Fruit fly (Drosophila melanogaster) whole organism, wandering third instar larva: Measurements from ENCODE around the gene CG11178.

Experiments
- Abd-B ChIP-seq: fragments of >200 bp; optimal IDR thresholded peaks from 2 replicates; lab custom pipeline; 2017; ENCODE audit warnings: missing biosample characterization, missing genetic modification characterization
- CG32264 ChIP-seq: fragments of 200-800 bp; sonication (Bioruptor generic); optimal IDR thresholded peaks from 2 replicates; lab custom pipeline; 2016; ENCODE audit warnings: missing biosample characterization, missing genetic modification characterization
- CG9705 ChIP-seq: fragments of 200-800 bp; sonication (Bioruptor generic); optimal IDR thresholded peaks from 2 replicates; lab custom pipeline; 2018; ENCODE audit warnings: missing biosample characterization, mild to moderate bottlenecking, missing genetic modification characterization
- CrebA ChIP-seq: fragments of 200-800 bp; sonication (Bioruptor generic); optimal IDR thresholded peaks from 2 replicates; lab custom pipeline; 2016; ENCODE audit warnings: missing biosample characterization, mild to moderate bottlenecking, missing genetic modification characterization, borderline replicate concordance
- Dfd ChIP-seq: fragments of >200 bp; optimal IDR thresholded peaks from 2 replicates; lab custom pipeline; 2017; ENCODE audit warnings: missing biosample characterization, missing genetic modification characterization
- Dif ChIP-seq: fragments of 200-275, 200-300 bp; sonication (Bioruptor generic); optimal IDR thresholded peaks from 2 replicates; lab custom pipeline; 2018; ENCODE audit warnings: missing biosample characterization, missing genetic modification characterization; ENCODE audit not compliant: partially characterized antibody
- GATAd ChIP-seq: sonication (Bioruptor generic); optimal IDR thresholded peaks from 2 replicates; lab custom pipeline; 2016; ENCODE audit warnings: missing biosample characterization, missing genetic modification characterization
- HLH106 ChIP-seq: fragments of 200-800 bp; optimal IDR thresholded peaks from 3 replicates; lab custom pipeline; 2019; ENCODE audit warnings: missing biosample characterization, mild to moderate bottlenecking, missing genetic modification characterization, moderate library complexity
- Hnf4 ChIP-seq: fragments of 200-800 bp; sonication (Bioruptor generic); optimal IDR thresholded peaks from 2 replicates; lab custom pipeline; 2016; ENCODE audit warnings: missing biosample characterization, mild to moderate bottlenecking, missing genetic modification characterization
- Hr78 ChIP-seq: fragments of >200 bp; optimal IDR thresholded peaks from 2 replicates; lab custom pipeline; 2017; ENCODE audit warnings: missing biosample characterization, missing genetic modification characterization
- Hr83 ChIP-seq: fragments of 200-300 bp; sonication (Bioruptor generic); optimal IDR thresholded peaks from 2 replicates; lab custom pipeline; 2016; ENCODE audit warnings: missing biosample characterization, mild to moderate bottlenecking, missing genetic modification characterization, moderate library complexity; ENCODE audit not compliant: poor library complexity, severe bottlenecking
- Jra ChIP-seq: sonication (Bioruptor generic); optimal IDR thresholded peaks from 2 replicates; lab custom pipeline; 2016; ENCODE audit warnings: missing biosample characterization, missing genetic modification characterization
- Mio ChIP-seq: sonication (Bioruptor generic); optimal IDR thresholded peaks from 2 replicates; lab custom pipeline; 2016; ENCODE audit warnings: missing biosample characterization, missing genetic modification characterization
- Myc ChIP-seq: fragments of >200 bp; optimal IDR thresholded peaks from 2 replicates; lab custom pipeline; 2017
- N ChIP-seq: fragments of >200 bp; optimal IDR thresholded peaks from 2 replicates; lab custom pipeline; 2018; ENCODE audit warnings: missing biosample characterization, missing external identifiers, missing genetic modification characterization
- OdsH ChIP-seq: fragments of 200-800 bp; sonication (Bioruptor generic); optimal IDR thresholded peaks from 2 replicates; lab custom pipeline; 2016; ENCODE audit warnings: missing biosample characterization, mild to moderate bottlenecking, missing genetic modification characterization
- Rel ChIP-seq, 2 experiments: fragments of 200-800 bp; sonication (Bioruptor generic) in 1 of 2; optimal IDR thresholded peaks; 2 replicates in 1 of 2; 3 replicates in 1 of 2; lab custom pipeline; 2016 to 2019; ENCODE audit warnings: mild to moderate bottlenecking in 2 of 2, missing biosample characterization in 2 of 2, missing genetic modification characterization in 2 of 2, moderate library complexity in 1 of 2
- Sp1 ChIP-seq: fragments of 200-800 bp; sonication (Bioruptor generic); optimal IDR thresholded peaks from 3 replicates; lab custom pipeline; 2019; ENCODE audit warnings: missing biosample characterization, mild to moderate bottlenecking, missing genetic modification characterization, moderate library complexity
- Vsx2 ChIP-seq: fragments of 200-300, 225-300 bp; sonication (Bioruptor generic); optimal IDR thresholded peaks from 2 replicates; lab custom pipeline; 2018; ENCODE audit warnings: missing biosample characterization, missing genetic modification characterization; ENCODE audit not compliant: partially characterized antibody
- br ChIP-seq: fragments of 200-800 bp; sonication (Bioruptor generic); optimal IDR thresholded peaks from 2 replicates; lab custom pipeline; 2016; ENCODE audit warnings: missing biosample characterization, missing genetic modification characterization
- brk ChIP-seq: fragments of 200-800 bp; sonication (Bioruptor generic); optimal IDR thresholded peaks from 2 replicates; lab custom pipeline; 2016; ENCODE audit warnings: missing biosample characterization, mild to moderate bottlenecking, missing genetic modification characterization
- dl ChIP-seq, 2 experiments: fragments of 175-275, 200-275 bp in 1 of 2; fragments of 200-275 bp in 1 of 2; sonication (Bioruptor generic); optimal IDR thresholded peaks; lab custom pipeline; 2018; ENCODE audit warnings: mild to moderate bottlenecking in 2 of 2, missing biosample characterization in 2 of 2, missing genetic modification characterization in 2 of 2, moderate library complexity in 2 of 2; ENCODE audit not compliant: partially characterized antibody in 2 of 2, insufficient read depth in 1 of 2
- dmrt93B ChIP-seq: fragments of 200-800 bp; sonication (Bioruptor generic); optimal IDR thresholded peaks from 2 replicates; lab custom pipeline; 2018; ENCODE audit warnings: missing biosample characterization, mild to moderate bottlenecking, missing genetic modification characterization
- dsf ChIP-seq: sonication (Bioruptor generic); optimal IDR thresholded peaks from 2 replicates; lab custom pipeline; 2016; ENCODE audit warnings: missing biosample characterization, missing genetic modification characterization, borderline replicate concordance
- ey ChIP-seq: fragments of 200-800 bp; sonication (Bioruptor generic); optimal IDR thresholded peaks from 2 replicates; lab custom pipeline; 2016; ENCODE audit warnings: missing biosample characterization, missing genetic modification characterization
- foxo ChIP-seq, 2 experiments: fragments of 200-800 bp; sonication (Bioruptor generic); optimal IDR thresholded peaks; 2 replicates in 1 of 2; 3 replicates in 1 of 2; lab custom pipeline; 2016 to 2017; ENCODE audit warnings: missing biosample characterization in 2 of 2, missing genetic modification characterization in 2 of 2
- fru ChIP-seq: fragments of 200-800 bp; sonication (Bioruptor generic); optimal IDR thresholded peaks from 3 replicates; lab custom pipeline; 2016; ENCODE audit warnings: missing biosample characterization, mild to moderate bottlenecking, missing genetic modification characterization
- h ChIP-seq: fragments of 200-800 bp; sonication (Bioruptor generic); optimal IDR thresholded peaks from 3 replicates; lab custom pipeline; 2016; ENCODE audit warnings: missing biosample characterization, mild to moderate bottlenecking, missing genetic modification characterization
- jim ChIP-seq: fragments of 175-275, 200-325 bp; sonication (Bioruptor generic); optimal IDR thresholded peaks from 2 replicates; lab custom pipeline; 2016; ENCODE audit warnings: missing biosample characterization, mild to moderate bottlenecking, missing genetic modification characterization
- lola ChIP-seq: fragments of >200 bp; optimal IDR thresholded peaks from 2 replicates; lab custom pipeline; 2017; ENCODE audit warnings: missing biosample characterization, missing genetic modification characterization
- pan ChIP-seq: fragments of >200 bp; optimal IDR thresholded peaks from 2 replicates; lab custom pipeline; 2017
- psq ChIP-seq: fragments of 200-800 bp; sonication (Bioruptor generic); optimal IDR thresholded peaks from 3 replicates; lab custom pipeline; 2017; ENCODE audit warnings: missing biosample characterization, mild to moderate bottlenecking, missing genetic modification characterization, moderate library complexity
- rgr ChIP-seq: fragments of 200-800 bp; sonication (Bioruptor generic); optimal IDR thresholded peaks from 3 replicates; lab custom pipeline; 2016; ENCODE audit warnings: missing biosample characterization, mild to moderate bottlenecking, missing genetic modification characterization
- sage ChIP-seq: fragments of 200-800 bp; sonication (Bioruptor generic); optimal IDR thresholded peaks from 2 replicates; lab custom pipeline; 2016; ENCODE audit warnings: missing biosample characterization, mild to moderate bottlenecking, missing genetic modification characterization
- sv ChIP-seq: fragments of 200-800 bp; sonication (Bioruptor generic); optimal IDR thresholded peaks from 3 replicates; lab custom pipeline; 2016; ENCODE audit warnings: missing biosample characterization, missing genetic modification characterization
- tai ChIP-seq: sonication (Bioruptor generic); optimal IDR thresholded peaks from 2 replicates; lab custom pipeline; 2016; ENCODE audit warnings: missing biosample characterization, missing genetic modification characterization
- usp ChIP-seq: fragments of >200 bp; optimal IDR thresholded peaks from 2 replicates; lab custom pipeline; 2017; ENCODE audit warnings: missing biosample characterization, missing genetic modification characterization
- woc ChIP-seq: sonication (Bioruptor generic); optimal IDR thresholded peaks from 2 replicates; lab custom pipeline; 2016; ENCODE audit warnings: missing biosample characterization, mild to moderate bottlenecking, missing genetic modification characterization

CG11178 gene

DNA sequence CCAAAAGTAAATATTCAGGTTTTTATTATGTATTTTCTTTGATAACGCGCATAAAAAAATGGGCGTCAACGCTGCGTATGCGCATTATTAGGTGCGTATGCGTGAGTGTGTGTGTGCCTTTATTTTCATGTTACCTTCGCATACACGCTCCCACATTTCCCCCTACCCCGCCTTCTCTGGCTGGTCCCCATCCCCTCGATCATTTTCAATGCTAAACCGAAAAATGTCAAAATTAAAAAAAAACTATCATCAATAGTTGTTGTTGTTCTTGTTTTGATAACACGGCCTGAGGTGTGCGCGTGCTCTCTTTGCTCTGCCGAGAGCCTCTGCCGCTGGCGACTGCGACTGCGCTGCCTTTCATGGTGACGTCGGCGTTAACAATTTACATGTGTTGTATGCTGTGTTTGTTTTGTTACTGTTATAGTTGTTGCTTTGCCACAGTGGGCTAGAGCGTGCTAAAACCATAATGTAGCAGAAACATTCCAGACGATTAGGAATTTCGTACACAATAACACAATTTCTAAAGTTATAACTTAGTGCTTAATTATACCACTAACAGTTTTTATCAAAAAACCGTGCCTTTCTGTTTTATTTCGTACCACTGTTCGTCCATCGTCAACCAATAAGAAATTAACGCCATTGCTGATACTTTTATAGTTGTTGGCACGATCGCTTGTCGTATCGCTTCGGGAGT is 34.7 kb downstream of the CG11178 start (continued):
- TF ChIP-seq fru (peak; percentile 96), GATAd (GFP tag; lab: Kevin White, UChicago) (no peak), Mio (GFP tag; lab: Kevin White, UChicago) (peak; percentile 45), dl (GFP tag; optimal IDR thresholded peaks at IDR 0.05; lab: Kevin White, UChicago; ENCODE audit: insufficient read depth in 1 of 2, partially characterized antibody in 2 of 2) (no peak), rgr (GFP tag; lab: Kevin White, UChicago) (peak; percentile 89), Dfd (no peak), Jra (GFP tag; lab: Kevin White, UChicago) (peak; percentile 21), Myc (no peak)
- TF ChIP-seq, all 38 proteins: peak for 25

- no peak for TF ChIP-seq Vsx2 (GFP tag; lab: Kevin White, UChicago)
- TF ChIP-seq dl (GFP tag; optimal IDR thresholded peaks at IDR 0.05; lab: Kevin White, UChicago; ENCODE audit: insufficient read depth in 1 of 2, partially characterized antibody in 2 of 2), result peak in 1 of 2 experiments; percentile 13
- TF ChIP-seq CG9705 (GFP tag; lab: Kevin White, UChicago), result no peak
- no peak for TF ChIP-seq Rel (GFP tag; optimal IDR thresholded peaks at IDR 0.05; lab: Kevin White, UChicago)
- no peak for TF ChIP-seq Rel (tag; optimal IDR thresholded peaks at IDR 0.05; lab: Kevin White, UChicago)
- no peak for TF ChIP-seq fru
- TF ChIP-seq Myc, result no peak
- TF ChIP-seq psq (GFP tag; lab: Kevin White, UChicago), result no peak
- peak; percentile 42 for TF ChIP-seq Dif
- no peak for TF ChIP-seq Sp1
- no peak for TF ChIP-seq CrebA (GFP tag; lab: Kevin White, UChicago)
- TF ChIP-seq Dfd, result no peak
- no peak for TF ChIP-seq lola
- TF ChIP-seq sv (GFP tag; lab: Kevin White, UChicago), result no peak
- TF ChIP-seq ey (GFP tag; lab: Kevin White, UChicago), result no peak
Observed at dm6 chrX:13640692-13641011, 35.2 kb downstream of the CG11178 start.

DNA sequence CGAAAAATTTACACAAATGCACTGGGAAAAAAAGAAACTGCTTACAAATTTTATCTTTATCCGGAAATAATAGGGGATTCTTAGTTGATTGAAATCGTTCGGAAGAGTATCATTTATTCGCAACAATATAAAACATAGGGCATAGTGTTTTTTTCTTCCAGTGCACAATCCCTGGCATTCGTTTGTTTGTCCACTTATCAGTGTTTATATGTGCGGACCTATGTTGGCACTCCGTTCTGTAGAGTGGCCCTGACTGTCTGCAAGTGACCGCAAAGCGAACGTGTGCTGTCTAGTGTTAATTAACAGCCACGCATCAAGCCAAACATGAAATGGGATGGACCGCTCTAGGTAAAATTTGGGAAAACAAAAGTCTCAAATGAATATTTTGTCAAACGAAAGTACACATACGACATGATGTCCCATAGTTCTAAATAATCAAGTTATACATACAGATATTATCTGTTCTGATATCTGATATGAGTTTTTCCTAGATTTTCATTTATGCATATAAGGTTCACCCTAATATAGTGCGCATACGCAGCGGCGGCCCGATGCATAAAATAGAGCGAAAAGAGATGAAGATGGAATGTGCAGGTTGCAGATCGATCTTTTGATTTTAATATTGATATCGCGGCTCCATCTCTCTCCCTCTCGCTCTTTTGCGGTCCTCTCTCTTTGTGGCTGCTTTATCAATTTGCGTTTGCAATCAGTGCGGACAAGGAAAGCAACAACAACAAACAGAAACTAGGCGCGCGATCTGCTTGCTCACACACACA is 35.8 kb downstream of the CG11178 start:
- TF ChIP-seq Dfd (no peak), brk (GFP tag; lab: Kevin White, UChicago) (peak; percentile 12), Sp1 (peak; percentile 42), Rel (GFP tag; optimal IDR thresholded peaks at IDR 0.05; lab: Kevin White, UChicago) (no peak), Rel (tag; optimal IDR thresholded peaks at IDR 0.05; lab: Kevin White, UChicago) (no peak), N (GFP tag; lab: Kevin White, UChicago) (no peak), Hr78 (GFP tag; lab: Kevin White, UChicago) (no peak), psq (GFP tag; lab: Kevin White, UChicago) (peak; percentile 37), CG9705 (GFP tag; lab: Kevin White, UChicago) (no peak), dmrt93B (GFP tag; lab: Kevin White, UChicago) (peak; percentile 46), sage (GFP tag; lab: Kevin White, UChicago) (peak; percentile 26), CG32264 (GFP tag; lab: Kevin White, UChicago) (no peak), fru (peak; percentile 78), br (GFP tag; lab: Kevin White, UChicago) (peak; percentile 69), rgr (GFP tag; lab: Kevin White, UChicago) (peak; percentile 87), tai (GFP tag; lab: Kevin White, UChicago) (peak; percentile 65), pan (no peak), GATAd (GFP tag; lab: Kevin White, UChicago) (no peak), Mio (GFP tag; lab: Kevin White, UChicago) (no peak), Dif (no peak), h (GFP tag; lab: Kevin White, UChicago) (peak; percentile 78), woc (peak; percentile 34), Hnf4 (peak; percentile 81), dsf (GFP tag; lab: Kevin White, UChicago) (no peak), usp (GFP tag; lab: Kevin White, UChicago) (no peak), lola (no peak), dl (GFP tag; optimal IDR thresholded peaks at IDR 0.05; lab: Kevin White, UChicago; ENCODE audit: insufficient read depth in 1 of 2, partially characterized antibody in 2 of 2) (no peak), Jra (GFP tag; lab: Kevin White, UChicago) (peak; percentile 59), CrebA (GFP tag; lab: Kevin White, UChicago) (no peak), ey (GFP tag; lab: Kevin White, UChicago) (peak; percentile 84), Hr83 (peak; percentile 57), jim (no peak), Myc (no peak), foxo (GFP tag; optimal IDR thresholded peaks at IDR 0.05; lab: Kevin White, UChicago) (peak in 1 of 2 experiments; percentile 83), OdsH (GFP tag; lab: Kevin White, UChicago) (peak; percentile 75), Abd-B (GFP tag; lab: Kevin White, UChicago) (no peak), HLH106 (peak; percentile 48), sv (GFP tag; lab: Kevin White, UChicago) (peak; percentile 92), Vsx2 (GFP tag; lab: Kevin White, UChicago) (no peak)
